Worm (Caenorhabditis elegans): ENCODE results near the gene F55H2.7.
A peak's percentile ranks its signal among the peaks of the same experiment; 100 is the strongest.

Gene F55H2.7

DNA sequence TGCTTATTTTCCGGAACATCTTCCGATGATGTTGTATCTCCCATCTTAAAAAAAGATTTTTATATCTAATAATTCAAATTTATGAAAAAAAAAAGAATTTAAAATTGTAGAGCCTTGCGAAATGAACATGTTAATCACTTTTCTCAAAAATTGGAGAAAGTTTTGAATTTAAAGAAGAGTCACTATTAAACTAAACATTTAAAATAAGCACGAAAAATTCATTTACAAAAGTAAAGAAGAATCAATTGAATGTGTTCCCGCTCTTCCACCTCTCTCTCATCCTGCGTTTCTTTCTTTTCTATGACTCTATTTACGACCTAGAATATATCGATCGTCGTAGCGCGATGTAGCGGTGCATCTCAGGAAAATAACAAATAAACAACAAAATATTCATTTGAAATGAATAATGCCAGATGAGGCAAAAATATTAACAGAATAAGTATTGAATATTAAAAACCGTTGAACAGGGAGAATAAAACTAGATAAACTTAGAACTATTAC, 22.7 kb upstream of the F55H2.7 start, which contains the start of gene ZK1098.3:
Gene ZK1098.3 (minus strand): TSS at position 51 of the 501 bp plus-strand sequence.
- TF ChIP-seq F44E2.7 (GFP tag; IDR thresholded peaks at IDR 0.05), result no peak
- no peak for TF ChIP-seq nhr-237 (tag; optimal IDR thresholded peaks at IDR 0.05)
- TF ChIP-seq nhr-28 (tag; optimal IDR thresholded peaks at IDR 0.05), result peak; percentile 2
- TF ChIP-seq mes-2 (tag; optimal IDR thresholded peaks at IDR 0.05; ENCODE audit: poor library complexity, severe bottlenecking), result no peak
- peak in 1 of 2 experiments; percentile 38 for TF ChIP-seq lsy-2 (tag; optimal IDR thresholded peaks at IDR 0.05)
- no peak for TF ChIP-seq mdl-1 (tag; optimal IDR thresholded peaks at IDR 0.05)
- no peak for TF ChIP-seq R02D3.7 (tag; optimal IDR thresholded peaks at IDR 0.05)
- no peak for TF ChIP-seq arid-1 (GFP tag; conservative IDR thresholded peaks at IDR 0.05)
- no peak for TF ChIP-seq T26A8.4 (GFP tag; IDR thresholded peaks at IDR 0.05)
- TF ChIP-seq nhr-25 (tag; optimal IDR thresholded peaks at IDR 0.05; ENCODE audit: borderline replicate concordance, insufficient read depth), result no peak
- no peak for TF ChIP-seq cey-2 (tag; optimal IDR thresholded peaks at IDR 0.05; ENCODE audit: borderline replicate concordance, insufficient read depth)
- no peak for TF ChIP-seq dmd-8 (GFP tag; IDR thresholded peaks at IDR 0.05)
- no peak for TF ChIP-seq nhr-111 (GFP tag; optimal IDR thresholded peaks at IDR 0.05)
- TF ChIP-seq mep-1 (tag; optimal IDR thresholded peaks at IDR 0.05), result no peak
- no peak for TF ChIP-seq snpc-1.2 (GFP tag; IDR thresholded peaks at IDR 0.05)
- TF ChIP-seq daf-12 (tag; optimal IDR thresholded peaks at IDR 0.05), result no peak
- no peak for TF ChIP-seq lin-15B (tag; optimal IDR thresholded peaks at IDR 0.05)
- no peak for TF ChIP-seq Y75B8A.6 (GFP tag; IDR thresholded peaks at IDR 0.05)
- TF ChIP-seq aly-2 (tag; optimal IDR thresholded peaks at IDR 0.05), result no peak
- no peak for TF ChIP-seq Y105C5A.15 (GFP tag; IDR thresholded peaks at IDR 0.05)
- TF ChIP-seq attf-4 (tag; optimal IDR thresholded peaks at IDR 0.05), result no peak
- TF ChIP-seq daf-16 (GFP tag; optimal IDR thresholded peaks at IDR 0.05), result no peak
- peak; percentile 48 for TF ChIP-seq daf-16 (tag; optimal IDR thresholded peaks at IDR 0.05)
- no peak for TF ChIP-seq ZK546.5 (tag; optimal IDR thresholded peaks at IDR 0.05)
- no peak for TF ChIP-seq madf-9 (GFP tag; conservative IDR thresholded peaks at IDR 0.05)
- peak; percentile 47 for TF ChIP-seq ceh-28 (tag; optimal IDR thresholded peaks at IDR 0.05)

DNA sequence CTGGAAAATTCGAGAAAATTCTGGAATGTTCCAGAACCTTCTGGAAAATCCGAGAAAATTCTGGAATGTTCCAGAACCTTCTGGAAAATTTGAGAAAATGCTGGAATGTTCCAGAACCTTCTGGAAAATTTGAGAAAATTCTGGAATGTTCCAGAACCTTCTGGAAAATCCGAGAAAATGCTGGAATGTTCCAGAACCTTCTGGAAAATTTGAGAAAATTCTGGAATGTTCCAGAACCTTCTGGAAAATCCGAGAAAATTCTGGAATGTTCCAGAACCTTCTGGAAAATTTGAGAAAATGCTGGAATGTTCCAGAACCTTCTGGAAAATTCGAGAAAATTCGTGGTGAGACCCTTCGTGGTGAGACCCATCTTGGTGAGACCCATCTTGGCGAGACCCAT, 18.1 kb upstream of the F55H2.7 start:
- peak; percentile 29 for TF ChIP-seq lin-38 (GFP tag; IDR thresholded peaks at IDR 0.05)

DNA sequence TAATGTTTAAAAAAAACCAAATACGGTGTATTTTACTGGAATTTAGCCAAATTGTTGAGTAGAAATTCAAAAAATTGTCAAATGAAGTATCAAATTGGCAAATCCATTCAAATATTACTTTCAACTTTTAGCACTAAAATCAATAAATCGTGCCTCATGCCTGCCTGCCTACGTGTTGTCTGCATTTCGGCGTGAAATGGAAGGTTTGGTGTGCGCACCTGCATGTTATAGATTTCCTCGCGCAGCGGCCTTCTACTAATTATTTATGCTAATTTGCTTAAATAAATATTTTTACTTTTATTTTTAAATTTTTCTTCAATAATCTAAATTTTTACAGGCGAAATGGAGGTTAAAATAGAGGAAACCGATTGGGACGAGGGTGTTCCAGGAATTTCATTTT, 12.8 kb upstream of the F55H2.7 start, which contains the start of gene ZK1098.2:
Gene ZK1098.2 (plus strand): TSS at position 336 of the 400 bp plus-strand sequence.
- TF ChIP-seq arid-1 (GFP tag; conservative IDR thresholded peaks at IDR 0.05), result no peak
- peak in 1 of 2 experiments; percentile 62 for TF ChIP-seq lsy-2 (tag; optimal IDR thresholded peaks at IDR 0.05)
- TF ChIP-seq mes-2 (tag; optimal IDR thresholded peaks at IDR 0.05; ENCODE audit: poor library complexity, severe bottlenecking), result peak; percentile 51
- TF ChIP-seq lin-38 (GFP tag; IDR thresholded peaks at IDR 0.05), result peak; percentile 51
- TF ChIP-seq dpl-1 (GFP tag; optimal IDR thresholded peaks at IDR 0.05), result peak; percentile 37
- no peak for TF ChIP-seq F26F4.8 (GFP tag; conservative IDR thresholded peaks at IDR 0.05)
- peak; percentile 18 for TF ChIP-seq dve-1 (tag; optimal IDR thresholded peaks at IDR 0.05; ENCODE audit: insufficient read depth)
- peak in 1 of 2 experiments; percentile 50 for TF ChIP-seq hif-1 (tag; optimal IDR thresholded peaks at IDR 0.05)
- TF ChIP-seq madf-9 (GFP tag; conservative IDR thresholded peaks at IDR 0.05), result no peak
- peak; percentile 11 for TF ChIP-seq mep-1 (tag; optimal IDR thresholded peaks at IDR 0.05)
- TF ChIP-seq hlh-30 (tag; optimal IDR thresholded peaks at IDR 0.05; ENCODE audit: insufficient read depth), result peak; percentile 68
- no peak for TF ChIP-seq nhr-11 (tag; optimal IDR thresholded peaks at IDR 0.05)
- no peak for TF ChIP-seq nhr-42 (GFP tag; IDR thresholded peaks at IDR 0.05)
- TF ChIP-seq unc-62 (GFP tag; optimal IDR thresholded peaks at IDR 0.05 in 1 of 2), result no peak
- no peak for TF ChIP-seq unc-62 (tag; optimal IDR thresholded peaks at IDR 0.05)

Measured in whole organism, L4 larva.